Fruit fly (Drosophila melanogaster) whole organism: ENCODE results near the gene Abca3.

Experiments used
- CG8478 ChIP-seq: fragments of >200 bp; optimal IDR thresholded peaks from 2 replicates; lab custom pipeline; 2018; ENCODE audit warnings: inconsistent platforms
- Dll ChIP-seq: fragments of >200 bp; optimal IDR thresholded peaks from 2 replicates; lab custom pipeline; 2017
- pan ChIP-seq: fragments of >200 bp; optimal IDR thresholded peaks from 2 replicates; lab custom pipeline; 2017
- psq ChIP-seq: fragments of >200 bp; optimal IDR thresholded peaks from 2 replicates; lab custom pipeline; 2017
- usp ChIP-seq: fragments of >200 bp; optimal IDR thresholded peaks from 2 replicates; lab custom pipeline; 2017; ENCODE audit warnings: missing biosample characterization, missing genetic modification characterization, mixed read lengths

dm6 chrX:21279311-21279890 lies 27.1 kb downstream of the Abca3 start:
- TF ChIP-seq psq (lab: Kevin White, UChicago) (no peak), usp (GFP tag; lab: Kevin White, UChicago) (no peak), Dll (no peak), pan (no peak), CG8478 (lab: Kevin White, UChicago) (no peak)
